Fruit fly (Drosophila melanogaster) whole organism, embryonic: ENCODE measurements around the gene CG14196.

ENCODE experiments used
- Ada2b ChIP-seq: fragments of 200-800 bp; sonication (Bioruptor generic); IDR thresholded peaks from 2 replicates; pipeline ENCODE4 v1.3.6; 2022; ENCODE audit warnings: missing biosample characterization, missing genetic modification characterization
- Adf1 ChIP-seq: fragments of 200-800 bp; sonication (Bioruptor generic); IDR thresholded peaks from 2 replicates; pipeline ENCODE4 v1.3.6; 2022; ENCODE audit warnings: missing biosample characterization, missing genetic modification characterization
- Atf3 ChIP-seq: fragments of 200-800 bp; sonication (Bioruptor generic); optimal IDR thresholded peaks from 3 replicates; lab custom pipeline; 2016; ENCODE audit warnings: missing biosample characterization, missing genetic modification characterization
- CG12744 ChIP-seq: fragments of 200-800 bp; sonication (Bioruptor generic); optimal IDR thresholded peaks from 2 replicates; lab custom pipeline; 2016; ENCODE audit warnings: missing biosample characterization, missing genetic modification characterization
- CG14860 ChIP-seq: fragments of 200-800 bp; sonication (Bioruptor generic); IDR thresholded peaks from 3 replicates; pipeline ENCODE4 v1.3.6; 2022; ENCODE audit warnings: missing biosample characterization, missing genetic modification characterization; ENCODE audit not compliant: partially characterized antibody
- CG15696 ChIP-seq: fragments of 200-800 bp; sonication (Bioruptor generic); optimal IDR thresholded peaks from 2 replicates; lab custom pipeline; 2019; ENCODE audit warnings: missing biosample characterization, mild to moderate bottlenecking, missing genetic modification characterization, moderate library complexity
- CG16779 ChIP-seq: fragments of 200-800 bp; sonication (Bioruptor generic); IDR thresholded peaks from 2 replicates; pipeline ENCODE4 v1.3.6; 2022; ENCODE audit warnings: missing biosample characterization, missing genetic modification characterization
- CG17612 ChIP-seq: fragments of 200-800 bp; sonication (Bioruptor generic); IDR thresholded peaks from 2 replicates; pipeline ENCODE4 v1.3.6; 2022; ENCODE audit warnings: missing biosample characterization, missing genetic modification characterization
- CG18011 ChIP-seq: fragments of 200-800 bp; sonication (Bioruptor generic); optimal IDR thresholded peaks from 2 replicates; lab custom pipeline; 2017; ENCODE audit warnings: missing biosample characterization, missing genetic modification characterization, mild to moderate bottlenecking, moderate library complexity, missing genotype
- CG18764 ChIP-seq: fragments of 200-800 bp; sonication (Bioruptor generic); optimal IDR thresholded peaks from 3 replicates; lab custom pipeline; 2016; ENCODE audit warnings: missing biosample characterization, missing genetic modification characterization
- CG2120 ChIP-seq: fragments of 200-800 bp; sonication (Bioruptor generic); optimal IDR thresholded peaks from 3 replicates; lab custom pipeline; 2016; ENCODE audit warnings: missing biosample characterization, missing genetic modification characterization
- CG3838 ChIP-seq: fragments of 200-800 bp; sonication (Bioruptor generic); optimal IDR thresholded peaks from 3 replicates; lab custom pipeline; 2016; ENCODE audit warnings: missing biosample characterization, missing genetic modification characterization
- CG4360 ChIP-seq: fragments of 200-800 bp; sonication (Bioruptor generic); IDR thresholded peaks from 2 replicates; pipeline ENCODE4 v1.3.6; 2022; ENCODE audit warnings: missing biosample characterization, missing genetic modification characterization
- CG5953 ChIP-seq: fragments of 200-800 bp; sonication (Bioruptor generic); IDR thresholded peaks from 2 replicates; pipeline ENCODE4 v1.3.6; 2022; ENCODE audit warnings: missing biosample characterization, missing genetic modification characterization
- CG7271 ChIP-seq: fragments of 200-800 bp; sonication (Bioruptor generic); optimal IDR thresholded peaks from 2 replicates; lab custom pipeline; 2018; ENCODE audit warnings: missing biosample characterization, mild to moderate bottlenecking, missing genetic modification characterization, moderate library complexity
- CG7556 ChIP-seq: fragments of 200-800 bp; sonication (Bioruptor generic); optimal IDR thresholded peaks from 2 replicates; lab custom pipeline; 2017; ENCODE audit warnings: missing biosample characterization, mild to moderate bottlenecking, missing genetic modification characterization
- CG8290 ChIP-seq, 3 experiments: fragments of 200-800 bp; sonication (Bioruptor generic); optimal IDR thresholded peaks; 2 replicates each; lab custom pipeline; 2016 to 2019; ENCODE audit warnings: missing biosample characterization in 3 of 3, missing genetic modification characterization in 3 of 3, mild to moderate bottlenecking in 2 of 3, moderate library complexity in 1 of 3
- CG8388 ChIP-seq: fragments of 200-800 bp; sonication (Bioruptor generic); optimal IDR thresholded peaks from 2 replicates; lab custom pipeline; 2019; ENCODE audit warnings: missing biosample characterization, mild to moderate bottlenecking, missing genetic modification characterization, moderate library complexity
- CG8944 ChIP-seq: fragments of 200-800 bp; sonication (Bioruptor generic); optimal IDR thresholded peaks from 3 replicates; lab custom pipeline; 2016; ENCODE audit warnings: missing biosample characterization, missing genetic modification characterization
- CG9817 ChIP-seq: fragments of 200-800 bp; sonication (Bioruptor generic); optimal IDR thresholded peaks from 2 replicates; lab custom pipeline; 2018; ENCODE audit warnings: missing biosample characterization, mild to moderate bottlenecking, missing genetic modification characterization, moderate library complexity
- Elba2 ChIP-seq: fragments of 200-800 bp; sonication (Bioruptor generic); optimal IDR thresholded peaks from 3 replicates; lab custom pipeline; 2016; ENCODE audit warnings: missing biosample characterization, missing genetic modification characterization
- Hr78 ChIP-seq, 2 experiments: fragments of 200-800 bp in 1 of 2; fragments of >200 bp in 1 of 2; sonication (Bioruptor generic) in 1 of 2; optimal IDR thresholded peaks; 2 replicates each; lab custom pipeline; 2017 to 2019; ENCODE audit warnings: missing biosample characterization in 2 of 2, missing genetic modification characterization in 2 of 2, mild to moderate bottlenecking in 1 of 2, moderate library complexity in 1 of 2
- Mes4 ChIP-seq: fragments of 200-800 bp; sonication (Bioruptor generic); optimal IDR thresholded peaks from 2 replicates; lab custom pipeline; 2016; ENCODE audit warnings: missing biosample characterization, missing genetic modification characterization
- Optix ChIP-seq: fragments of 200-800 bp; sonication (Bioruptor generic); IDR thresholded peaks from 3 replicates; pipeline ENCODE4 v1.3.6; 2022; ENCODE audit warnings: missing biosample characterization, missing genetic modification characterization
- Pdp1 ChIP-seq, 2 experiments: fragments of 200-800 bp; sonication (Bioruptor generic); optimal IDR thresholded peaks; 3 replicates each; lab custom pipeline; 2016; ENCODE audit warnings: missing biosample characterization in 2 of 2, missing genetic modification characterization in 2 of 2, mild to moderate bottlenecking in 1 of 2, moderate library complexity in 1 of 2
- Rfx ChIP-seq: fragments of 200-800 bp; sonication (Bioruptor generic); IDR thresholded peaks from 2 replicates; pipeline ENCODE4 v1.3.6; 2022; ENCODE audit warnings: missing biosample characterization, missing genetic modification characterization
- Tbp ChIP-seq: fragments of >200 bp; optimal IDR thresholded peaks from 2 replicates; lab custom pipeline; 2018; ENCODE audit warnings: missing biosample characterization, missing genetic modification characterization
- Trl ChIP-seq, 3 experiments: fragments of >200 bp in 2 of 3; fragments of 200-800 bp in 1 of 3; sonication (Bioruptor generic) in 1 of 3; optimal IDR thresholded peaks; 2 replicates in 1 of 3; 3 replicates in 2 of 3; lab custom pipeline; 2016 to 2017; ENCODE audit warnings: missing biosample characterization in 1 of 3, missing genetic modification characterization in 1 of 3
- al ChIP-seq: fragments of 200-800 bp; sonication (Bioruptor generic); IDR thresholded peaks from 2 replicates; pipeline ENCODE4 v1.3.6; 2022; ENCODE audit warnings: missing biosample characterization, missing genetic modification characterization
- chinmo ChIP-seq: fragments of 200-800 bp; sonication (Bioruptor generic); IDR thresholded peaks from 4 replicates; pipeline ENCODE4 v1.3.6; 2022; ENCODE audit warnings: missing biosample characterization, missing genetic modification characterization; ENCODE audit not compliant: partially characterized antibody
- ci ChIP-seq: fragments of 200-800 bp; sonication (Bioruptor generic); IDR thresholded peaks from 3 replicates; pipeline ENCODE4 v1.3.6; 2022; ENCODE audit warnings: missing biosample characterization, missing genetic modification characterization
- fd102C ChIP-seq: fragments of 200-800 bp; sonication (Bioruptor generic); optimal IDR thresholded peaks from 2 replicates; lab custom pipeline; 2018; ENCODE audit warnings: missing biosample characterization, mild to moderate bottlenecking, missing genetic modification characterization, moderate library complexity
- gce ChIP-seq: fragments of 200-800 bp; sonication (Bioruptor generic); IDR thresholded peaks from 3 replicates; pipeline ENCODE4 v1.3.6; 2022; ENCODE audit warnings: missing biosample characterization, missing genetic modification characterization
- kni ChIP-seq: fragments of 200-800 bp; sonication (Bioruptor generic); optimal IDR thresholded peaks from 3 replicates; lab custom pipeline; 2017; ENCODE audit warnings: mild to moderate bottlenecking, missing biosample characterization, missing genetic modification reagents, missing genetic modification characterization
- maf-S ChIP-seq: fragments of 200-800 bp; sonication (Bioruptor generic); optimal IDR thresholded peaks from 2 replicates; lab custom pipeline; 2016; ENCODE audit warnings: missing biosample characterization, missing genetic modification characterization
- pan ChIP-seq, 4 experiments: fragments of >200 bp in 3 of 4; fragments of 200-800 bp in 1 of 4; sonication (Bioruptor generic) in 1 of 4; optimal IDR thresholded peaks in 3 of 4; IDR thresholded peaks in 1 of 4; 2 replicates each; pipeline versions ENCODE4 v1.3.6 to Lab custom; 2017 to 2022; ENCODE audit warnings: missing biosample characterization in 2 of 4, missing genetic modification characterization in 2 of 4, mixed read lengths in 1 of 4
- pros ChIP-seq: fragments of 200-800 bp; sonication (Bioruptor generic); optimal IDR thresholded peaks from 3 replicates; lab custom pipeline; 2019; ENCODE audit warnings: missing biosample characterization, mild to moderate bottlenecking, missing genetic modification characterization, moderate library complexity
- sens-2 ChIP-seq: fragments of 200-800 bp; sonication (Bioruptor generic); IDR thresholded peaks from 2 replicates; pipeline ENCODE4 v1.3.6; 2022; ENCODE audit warnings: missing biosample characterization, missing genetic modification characterization
- tio ChIP-seq: fragments of 200-800 bp; sonication (Bioruptor generic); optimal IDR thresholded peaks from 2 replicates; lab custom pipeline; 2017; ENCODE audit warnings: missing biosample characterization, missing genetic modification characterization, inconsistent platforms

Gene CG14196

dm6 chrX:19260696-19260989 lies 19.0 kb upstream of the CG14196 start (continued):
- TF ChIP-seq sens-2 (GFP tag; lab: Robert Waterston, UW): no peak
- no peak for TF ChIP-seq Tbp
- TF ChIP-seq Ada2b: no peak
- no peak for TF ChIP-seq CG16779
- TF ChIP-seq CG14860 (GFP tag; lab: Robert Waterston, UW): no peak
- TF ChIP-seq Elba2 (GFP tag; lab: Kevin White, UChicago): peak; percentile 19

DNA sequence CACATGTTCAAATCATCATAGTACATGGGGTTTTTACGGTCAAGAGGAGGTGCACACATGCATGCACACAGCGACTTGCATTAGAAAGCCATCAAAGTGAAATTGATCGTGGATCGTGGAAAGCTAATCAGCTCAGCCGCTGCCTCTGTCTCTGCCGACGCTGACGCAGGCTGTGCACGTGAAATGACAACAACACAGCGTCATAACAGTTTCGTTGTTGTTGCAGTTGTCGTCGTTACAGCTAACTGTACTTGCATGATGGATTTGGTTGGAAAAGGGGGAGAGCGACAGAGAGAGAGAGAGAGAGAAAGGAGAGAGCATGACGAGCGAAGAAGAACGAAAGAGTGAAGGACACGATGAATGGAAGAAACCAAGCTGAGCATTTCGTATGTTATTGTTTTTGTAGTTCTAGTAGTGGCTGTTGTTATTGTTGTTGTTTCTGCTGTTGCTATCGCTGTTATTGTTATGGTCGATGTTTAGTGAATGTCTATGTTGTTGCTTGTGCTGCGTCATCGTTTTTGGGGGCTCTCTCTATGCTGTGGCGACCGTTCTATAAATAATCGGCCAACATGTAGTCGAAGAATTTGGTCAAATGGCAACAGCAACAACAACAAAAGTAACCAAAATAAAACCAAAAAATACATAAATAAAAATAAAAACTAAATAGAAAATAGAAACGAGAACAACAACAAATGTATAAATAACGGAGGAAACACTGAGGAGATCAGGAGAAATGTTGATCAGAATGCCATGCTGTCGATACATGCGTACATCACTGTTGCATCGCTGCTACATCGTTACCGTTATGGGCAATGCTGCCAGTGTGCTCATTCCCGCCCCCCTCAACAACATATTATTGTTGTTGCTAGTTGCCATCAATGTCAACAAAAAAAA lies 18.4 kb upstream of the CG14196 start:
- TF ChIP-seq chinmo (GFP tag; lab: Robert Waterston, UW): 0 out of 4 replicates have a peak, but pooled peaks have one; percentile 46
- no peak for TF ChIP-seq CG9817 (tag; lab: Kevin White, UChicago)
- peak; percentile 94 for TF ChIP-seq CG4360
- TF ChIP-seq Adf1 (GFP tag; lab: Robert Waterston, UW): peak; percentile 56; the same call in 1 of the 2 replicates
- peak; percentile 28 for TF ChIP-seq kni
- TF ChIP-seq CG12744 (GFP tag; lab: Kevin White, UChicago): no peak
- TF ChIP-seq Pdp1 (GFP tag; optimal IDR thresholded peaks at IDR 0.05; lab: Kevin White, UChicago): peak in 1 of 2 experiments; percentile 64
- TF ChIP-seq Mes4 (GFP tag; lab: Kevin White, UChicago): no peak
- peak; percentile 74 to 77 for TF ChIP-seq Trl (optimal IDR thresholded peaks at IDR 0.05; lab: Kevin White, UChicago)
- TF ChIP-seq Trl (GFP tag; optimal IDR thresholded peaks at IDR 0.05; lab: Kevin White, UChicago): no peak
- TF ChIP-seq pros (GFP tag; lab: Kevin White, UChicago): peak; percentile 7

- TF ChIP-seq CG8290 (GFP tag; optimal IDR thresholded peaks at IDR 0.05; lab: Kevin White, UChicago) (peak; percentile 81), CG8290 (tag; optimal IDR thresholded peaks at IDR 0.05; lab: Kevin White, UChicago) (peak in 1 of 2 experiments; percentile 47), CG17612 (GFP tag; lab: Robert Waterston, UW) (peak; percentile 53; the same call in 1 of the 2 replicates), CG18011 (no peak)
These were observed 8.5 kb upstream of the CG14196 start for dm6 chrX:19250151-19250550.

DNA sequence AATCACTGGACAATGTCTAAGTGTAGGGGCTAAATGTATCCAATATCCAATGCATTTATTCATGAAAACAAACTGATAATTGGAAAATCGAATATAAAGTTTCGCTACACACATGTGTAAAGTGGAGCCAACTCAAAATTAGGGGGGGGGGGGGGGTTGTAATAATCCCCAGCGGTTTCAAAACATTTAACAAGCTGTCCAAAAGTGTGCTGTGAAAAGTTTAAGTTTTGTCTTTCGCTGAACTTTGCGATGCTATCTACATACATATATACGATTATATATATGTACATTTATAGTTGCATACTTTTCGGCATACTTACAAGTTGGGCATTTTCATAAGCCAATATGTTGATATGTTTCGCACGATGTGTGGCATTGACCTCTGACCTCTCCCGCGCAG lies 7.7 kb upstream of the CG14196 start:
- TF ChIP-seq al (GFP tag; lab: Robert Waterston, UW): no peak
- no peak for TF ChIP-seq CG7556 (GFP tag; lab: Kevin White, UChicago)
- TF ChIP-seq Hr78 (GFP tag; optimal IDR thresholded peaks at IDR 0.05; lab: Kevin White, UChicago): peak in 1 of 2 experiments; percentile 67
- TF ChIP-seq CG8290 (GFP tag; optimal IDR thresholded peaks at IDR 0.05; lab: Kevin White, UChicago): peak; percentile 70
- TF ChIP-seq CG8290 (tag; optimal IDR thresholded peaks at IDR 0.05; lab: Kevin White, UChicago): peak in 1 of 2 experiments; percentile 84
- peak; percentile 98 for TF ChIP-seq CG17612 (GFP tag; lab: Robert Waterston, UW)
- no peak for TF ChIP-seq CG15696 (tag; lab: Kevin White, UChicago)
- no peak for TF ChIP-seq CG18764 (GFP tag; lab: Kevin White, UChicago)
- TF ChIP-seq fd102C: no peak
- no peak for TF ChIP-seq CG7271

DNA sequence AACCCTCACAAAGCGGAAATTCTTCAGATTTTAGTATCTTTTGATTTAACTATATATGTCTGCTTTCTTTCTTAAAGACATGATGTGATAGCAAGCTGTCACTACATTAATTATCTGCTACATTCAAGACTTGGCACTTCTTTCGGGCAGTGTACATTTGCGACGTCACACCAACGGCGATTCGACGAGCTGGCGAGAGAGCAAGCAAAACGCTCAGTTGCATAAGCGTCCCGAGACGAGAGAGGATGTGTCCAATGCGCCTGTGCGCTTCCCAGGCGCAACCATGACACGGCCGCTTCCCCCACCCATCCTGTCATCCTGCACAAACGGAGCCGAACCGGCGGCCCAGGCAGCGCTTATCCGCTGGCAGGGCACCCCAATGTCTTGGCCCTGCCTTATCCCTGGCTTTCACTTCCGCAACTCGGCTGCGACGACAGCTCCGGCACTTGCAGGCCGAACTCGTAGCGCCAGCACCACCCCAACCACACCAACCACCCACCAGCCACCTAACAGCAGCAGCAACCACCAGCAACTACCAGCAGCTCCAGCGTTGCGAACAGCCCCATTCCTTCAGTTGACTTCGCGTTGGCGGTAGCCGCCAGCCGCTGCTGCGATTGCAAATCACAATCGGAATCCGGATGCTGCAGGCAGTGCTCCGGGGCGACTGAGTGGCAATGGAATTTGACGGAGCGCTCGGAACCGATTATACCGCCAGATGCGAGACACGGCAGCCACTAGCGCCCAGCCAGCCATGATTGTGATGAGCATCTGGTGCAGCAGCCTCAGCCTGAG lies 7.0 kb upstream of the CG14196 start, which contains the start of gene Hs3st-B:
Gene Hs3st-B (plus strand): TSS at position 214 of the 792 bp plus-strand sequence.
- no peak for TF ChIP-seq Atf3 (GFP tag; lab: Kevin White, UChicago)
- TF ChIP-seq CG8388 (GFP tag; lab: Kevin White, UChicago): no peak
- 0 out of 3 replicates have a peak, but pooled peaks have one; percentile 27 for TF ChIP-seq Optix (GFP tag; lab: Robert Waterston, UW)
- peak; percentile 30; the same call in 1 of the 2 replicates for TF ChIP-seq Rfx (GFP tag; lab: Robert Waterston, UW)
- TF ChIP-seq CG3838 (GFP tag; lab: Kevin White, UChicago): no peak
- TF ChIP-seq CG8944 (GFP tag; lab: Kevin White, UChicago): no peak
- no peak for TF ChIP-seq gce (GFP tag; lab: Robert Waterston, UW)
- TF ChIP-seq pan (optimal IDR thresholded peaks at IDR 0.05; lab: Kevin White, UChicago): no peak
- TF ChIP-seq pan (GFP tag; optimal IDR thresholded peaks at IDR 0.05 in 1 of 2, IDR thresholded peaks at IDR 0.05 in 1 of 2): peak in 1 of 2 experiments; percentile 32
- TF ChIP-seq CG5953: no peak
- TF ChIP-seq maf-S (GFP tag; lab: Kevin White, UChicago): no peak
- peak; percentile 6; the same call in 1 of the 3 replicates for TF ChIP-seq ci (GFP tag; lab: Robert Waterston, UW)
- TF ChIP-seq tio: no peak
- TF ChIP-seq CG2120 (GFP tag; lab: Kevin White, UChicago): peak; percentile 32
- TF ChIP-seq CG7556 (GFP tag; lab: Kevin White, UChicago): peak; percentile 65
